Fruit fly (Drosophila melanogaster): ENCODE measurements around the gene CG9981.

Gene CG9981

DNA sequence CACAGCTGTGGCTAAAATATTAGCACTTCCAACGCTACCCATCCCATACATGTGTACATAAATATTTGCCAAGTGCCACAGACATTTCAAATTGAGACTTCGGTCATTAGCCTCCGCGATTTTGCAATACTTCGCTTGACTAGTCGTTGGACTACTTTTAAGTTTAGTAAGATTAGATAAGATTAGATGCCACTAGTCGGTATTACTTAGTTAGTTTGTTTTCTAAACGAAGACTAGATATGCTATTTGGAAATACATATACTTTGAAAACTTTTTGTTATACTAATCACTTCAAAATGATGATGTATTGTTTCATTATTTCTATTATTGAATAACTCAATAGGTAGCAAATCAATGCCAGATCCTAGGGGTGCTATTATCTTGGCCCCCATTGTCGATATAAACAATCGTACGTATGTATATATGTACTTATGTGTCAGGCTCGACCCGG lies 19.0 kb downstream of the CG9981 start (continued):
- TF ChIP-seq kah (GFP tag; optimal IDR thresholded peaks at IDR 0.05) (no peak), E2f1 (GFP tag; IDR thresholded peaks at IDR 0.05) (0 out of 2 replicates have a peak, but pooled peaks have one; percentile 17), Nf-YA (GFP tag; IDR thresholded peaks at IDR 0.05) (no peak), Dfd (GFP tag; optimal IDR thresholded peaks at IDR 0.05) (no peak), Lpt (GFP tag; optimal IDR thresholded peaks at IDR 0.05) (no peak), dpn (GFP tag; optimal IDR thresholded peaks at IDR 0.05) (peak; percentile 2 to 39), pzg (GFP tag; optimal IDR thresholded peaks at IDR 0.05) (no peak), CG13287 (GFP tag; IDR thresholded peaks at IDR 0.05; ENCODE audit: partially characterized antibody) (no peak), zf30C (GFP tag; optimal IDR thresholded peaks at IDR 0.05) (no peak), CG5180 (GFP tag; optimal IDR thresholded peaks at IDR 0.05) (no peak), CG30020 (tag; optimal IDR thresholded peaks at IDR 0.05) (no peak), CG16815 (GFP tag; optimal IDR thresholded peaks at IDR 0.05) (peak; percentile 35), Rx (GFP tag; IDR thresholded peaks at IDR 0.05) (no peak), CG10565 (GFP tag; optimal IDR thresholded peaks at IDR 0.05) (no peak), cato (GFP tag; optimal IDR thresholded peaks at IDR 0.05; ENCODE audit: borderline replicate concordance) (no peak), kay (GFP tag; optimal IDR thresholded peaks at IDR 0.05) (no peak), cwo (GFP tag; optimal IDR thresholded peaks at IDR 0.05) (peak; percentile 56), CG1647 (GFP tag; optimal IDR thresholded peaks at IDR 0.05) (no peak), otp (GFP tag; IDR thresholded peaks at IDR 0.05) (no peak), wor (GFP tag; IDR thresholded peaks at IDR 0.05) (no peak), CG4404 (GFP tag; IDR thresholded peaks at IDR 0.05) (no peak), CG7928 (GFP tag; optimal IDR thresholded peaks at IDR 0.05) (peak; percentile 12), Mad (GFP tag; optimal IDR thresholded peaks at IDR 0.05) (no peak), CG3995 (GFP tag; optimal IDR thresholded peaks at IDR 0.05) (no peak), gt (GFP tag; IDR thresholded peaks at IDR 0.05) (no peak), run (tag; optimal IDR thresholded peaks at IDR 0.05) (no peak), her (GFP tag; optimal IDR thresholded peaks at IDR 0.05) (no peak), Hr51 (GFP tag; optimal IDR thresholded peaks at IDR 0.05) (peak; percentile 29 to 47), fd102C (GFP tag; optimal IDR thresholded peaks at IDR 0.05) (no peak), chif (GFP tag; optimal IDR thresholded peaks at IDR 0.05) (no peak), onecut (GFP tag; IDR thresholded peaks at IDR 0.05) (0 out of 2 replicates have a peak, but pooled peaks have one; percentile 17), CG18262 (tag; optimal IDR thresholded peaks at IDR 0.05) (peak; percentile 50), CG8359 (GFP tag; optimal IDR thresholded peaks at IDR 0.05; ENCODE audit: borderline replicate concordance) (no peak), dysf (GFP tag; IDR thresholded peaks at IDR 0.05) (peak; percentile 37; the same call in 1 of the 3 replicates), B-H1 (GFP tag; IDR thresholded peaks at IDR 0.05) (no peak), trh (GFP tag; optimal IDR thresholded peaks at IDR 0.05) (no peak), exex (tag; optimal IDR thresholded peaks at IDR 0.05) (peak; percentile 54), crol (GFP tag; IDR thresholded peaks at IDR 0.05) (no peak), gce (GFP tag; IDR thresholded peaks at IDR 0.05) (no peak), CG15601 (tag; optimal IDR thresholded peaks at IDR 0.05) (no peak), inv (GFP tag; IDR thresholded peaks at IDR 0.05; ENCODE audit: partially characterized antibody) (no peak), CG10543 (GFP tag; optimal IDR thresholded peaks at IDR 0.05) (peak; percentile 22), salm (tag; optimal IDR thresholded peaks at IDR 0.05) (no peak), luna (GFP tag; optimal IDR thresholded peaks at IDR 0.05) (no peak), CG15696 (tag; optimal IDR thresholded peaks at IDR 0.05) (no peak), zen2 (GFP tag; IDR thresholded peaks at IDR 0.05; ENCODE audit: partially characterized antibody) (no peak), CG11456 (GFP tag; IDR thresholded peaks at IDR 0.05) (no peak), Bgb (GFP tag; IDR thresholded peaks at IDR 0.05; ENCODE audit: partially characterized antibody) (no peak), Ets65A (GFP tag) (no peak), phol (tag; optimal IDR thresholded peaks at IDR 0.05) (peak; percentile 36), CG10147 (GFP tag; optimal IDR thresholded peaks at IDR 0.05) (peak; percentile 4)
